Fruit fly (Drosophila melanogaster) whole organism, embryonic: Measurements from ENCODE around the gene CG9338.

ENCODE experiments used
- Awh ChIP-seq: fragments of 200-800 bp; sonication (Bioruptor generic); IDR thresholded peaks from 2 replicates; pipeline ENCODE4, ENCODE4 v1.3.6; 2022; ENCODE audit warnings: missing biosample characterization, missing genetic modification characterization
- CG10274 ChIP-seq: fragments of 200-800 bp; sonication (Bioruptor generic); optimal IDR thresholded peaks from 3 replicates; lab custom pipeline; 2017; ENCODE audit warnings: missing biosample characterization, mild to moderate bottlenecking, missing genetic modification characterization
- CG12659 ChIP-seq: fragments of 200-800 bp; sonication (Bioruptor generic); optimal IDR thresholded peaks from 3 replicates; lab custom pipeline; 2017; ENCODE audit warnings: mild to moderate bottlenecking, missing biosample characterization, missing genetic modification reagents, missing genetic modification characterization
- CG13296 ChIP-seq: fragments of 200-800 bp; sonication (Bioruptor generic); optimal IDR thresholded peaks from 3 replicates; lab custom pipeline; 2018; ENCODE audit warnings: missing biosample characterization, mild to moderate bottlenecking, missing genetic modification characterization
- CG14441 ChIP-seq: fragments of 200-800 bp; sonication (Bioruptor generic); IDR thresholded peaks from 2 replicates; pipeline ENCODE4 v1.3.6; 2022; ENCODE audit warnings: missing biosample characterization, missing genetic modification characterization
- CG15011 ChIP-seq: fragments of 200-800 bp; sonication (Bioruptor generic); optimal IDR thresholded peaks from 3 replicates; lab custom pipeline; 2018; ENCODE audit warnings: missing biosample characterization, mild to moderate bottlenecking, missing genetic modification characterization
- CG15696 ChIP-seq: fragments of 200-800 bp; sonication (Bioruptor generic); optimal IDR thresholded peaks from 2 replicates; lab custom pipeline; 2019; ENCODE audit warnings: missing biosample characterization, mild to moderate bottlenecking, missing genetic modification characterization, moderate library complexity
- CG17829 ChIP-seq: fragments of 200-800 bp; optimal IDR thresholded peaks from 2 replicates; lab custom pipeline; 2019; ENCODE audit warnings: missing biosample characterization, mild to moderate bottlenecking, missing genetic modification characterization, moderate library complexity
- CG17912 ChIP-seq: fragments of 200-800 bp; sonication (Bioruptor generic); optimal IDR thresholded peaks from 2 replicates; lab custom pipeline; 2018; ENCODE audit warnings: missing biosample characterization, mild to moderate bottlenecking, missing genetic modification characterization
- CG30020 ChIP-seq: fragments of 200-800 bp; optimal IDR thresholded peaks from 2 replicates; lab custom pipeline; 2019; ENCODE audit warnings: missing biosample characterization, mild to moderate bottlenecking, missing genetic modification characterization, moderate library complexity
- CG42726 ChIP-seq: fragments of 200-800 bp; sonication (Bioruptor generic); IDR thresholded peaks from 2 replicates; pipeline ENCODE4 v1.3.6; 2022; ENCODE audit warnings: missing biosample characterization, missing genetic modification characterization; ENCODE audit not compliant: partially characterized antibody
- CG4854 ChIP-seq: fragments of 200-800 bp; sonication (Bioruptor generic); optimal IDR thresholded peaks from 2 replicates; lab custom pipeline; 2016; ENCODE audit warnings: missing biosample characterization, missing genetic modification characterization, inconsistent platforms
- CG5180 ChIP-seq: fragments of 200-800 bp; sonication (Bioruptor generic); optimal IDR thresholded peaks from 3 replicates; lab custom pipeline; 2017; ENCODE audit warnings: missing biosample characterization, missing genetic modification characterization, mild to moderate bottlenecking, moderate library complexity, missing genetic modification reagents
- CG5245 ChIP-seq: fragments of 200-800 bp; sonication (Bioruptor generic); optimal IDR thresholded peaks from 3 replicates; lab custom pipeline; 2016; ENCODE audit warnings: missing biosample characterization, missing genetic modification characterization
- CG6683 ChIP-seq: fragments of 200-800 bp; sonication (Bioruptor generic); optimal IDR thresholded peaks from 2 replicates; lab custom pipeline; 2017; ENCODE audit warnings: missing biosample characterization, mild to moderate bottlenecking, missing genetic modification characterization, missing genetic modification reagents
- CG7372 ChIP-seq: fragments of 200-800 bp; sonication (Bioruptor generic); IDR thresholded peaks from 2 replicates; pipeline ENCODE4 v1.3.6; 2022; ENCODE audit warnings: missing biosample characterization, missing genetic modification characterization
- CG8290 ChIP-seq, 3 experiments: fragments of 200-800 bp; sonication (Bioruptor generic); optimal IDR thresholded peaks; 2 replicates each; lab custom pipeline; 2016 to 2019; ENCODE audit warnings: missing biosample characterization in 3 of 3, missing genetic modification characterization in 3 of 3, mild to moderate bottlenecking in 2 of 3, moderate library complexity in 1 of 3
- CG9609 ChIP-seq: fragments of 200-800 bp; sonication (Bioruptor generic); optimal IDR thresholded peaks from 3 replicates; lab custom pipeline; 2016; ENCODE audit warnings: missing biosample characterization, missing genetic modification characterization
- CG9727 ChIP-seq: fragments of 200-800 bp; sonication (Bioruptor generic); optimal IDR thresholded peaks from 3 replicates; lab custom pipeline; 2017; ENCODE audit warnings: missing biosample characterization, mild to moderate bottlenecking, missing genetic modification characterization
- CTCF ChIP-seq: fragments of 200-800 bp; sonication (Bioruptor generic); optimal IDR thresholded peaks from 2 replicates; lab custom pipeline; 2017; ENCODE audit warnings: missing biosample characterization, mild to moderate bottlenecking, missing genetic modification characterization, moderate library complexity
- E2f2 ChIP-seq: fragments of 200-800 bp; sonication (Bioruptor generic); IDR thresholded peaks from 2 replicates; pipeline ENCODE4 v1.3.6; 2022; ENCODE audit warnings: missing biosample characterization, missing genetic modification characterization
- Eip74EF ChIP-seq, 2 experiments: fragments of 200-800 bp in 1 of 2; fragments of >200 bp in 1 of 2; sonication (Bioruptor generic) in 1 of 2; optimal IDR thresholded peaks; 2 replicates each; lab custom pipeline; 2017 to 2019; ENCODE audit warnings: missing biosample characterization in 2 of 2, missing genetic modification characterization in 2 of 2, mild to moderate bottlenecking in 1 of 2, moderate library complexity in 1 of 2
- Gug ChIP-seq: fragments of 200-800 bp; sonication (Bioruptor generic); IDR thresholded peaks from 4 replicates; pipeline ENCODE4 v1.3.6; 2022; ENCODE audit warnings: missing biosample characterization, missing genetic modification characterization
- HHEX ChIP-seq: fragments of 200-800 bp; sonication (Bioruptor generic); optimal IDR thresholded peaks from 3 replicates; lab custom pipeline; 2017; ENCODE audit warnings: missing biosample characterization, mild to moderate bottlenecking, missing genetic modification characterization, missing genetic modification reagents
- Hey ChIP-seq: fragments of 200-800 bp; sonication (Bioruptor generic); optimal IDR thresholded peaks from 3 replicates; lab custom pipeline; 2018; ENCODE audit warnings: missing biosample characterization, mild to moderate bottlenecking, missing genetic modification characterization
- HmgD ChIP-seq: fragments of 200-800 bp; sonication (Bioruptor generic); optimal IDR thresholded peaks from 3 replicates; lab custom pipeline; 2016; ENCODE audit warnings: missing biosample characterization, missing genetic modification characterization
- Lpt ChIP-seq: fragments of >200 bp; optimal IDR thresholded peaks from 2 replicates; lab custom pipeline; 2018; ENCODE audit warnings: missing biosample characterization, missing genetic modification characterization
- Mad ChIP-seq: fragments of 200-800 bp; sonication (Bioruptor generic); optimal IDR thresholded peaks from 2 replicates; lab custom pipeline; 2016; ENCODE audit warnings: missing biosample characterization, missing genetic modification characterization
- NC2β ChIP-seq: fragments of 200-800 bp; sonication (Bioruptor generic); optimal IDR thresholded peaks from 2 replicates; lab custom pipeline; 2016; ENCODE audit warnings: missing biosample characterization, missing genetic modification characterization
- Nf-YB ChIP-seq: fragments of 200-800 bp; sonication (Bioruptor generic); optimal IDR thresholded peaks from 3 replicates; lab custom pipeline; 2019; ENCODE audit warnings: missing biosample characterization, mild to moderate bottlenecking, missing genetic modification characterization, moderate library complexity
- NfI ChIP-seq: fragments of 200-800 bp; sonication (Bioruptor generic); optimal IDR thresholded peaks from 3 replicates; lab custom pipeline; 2018; ENCODE audit warnings: missing biosample characterization, mild to moderate bottlenecking, missing genetic modification characterization, moderate library complexity
- Sry-δ ChIP-seq: fragments of 200-800 bp; sonication (Bioruptor generic); optimal IDR thresholded peaks from 2 replicates; lab custom pipeline; 2016; ENCODE audit warnings: missing biosample characterization, missing genetic modification characterization
- ash1 ChIP-seq: fragments of 200-800 bp; sonication (Bioruptor generic); optimal IDR thresholded peaks from 2 replicates; lab custom pipeline; 2018; ENCODE audit warnings: missing biosample characterization, mild to moderate bottlenecking, missing genetic modification characterization
- bcd ChIP-seq: fragments of 200-800 bp; sonication (Bioruptor generic); optimal IDR thresholded peaks from 2 replicates; lab custom pipeline; 2017; ENCODE audit warnings: missing biosample characterization, mild to moderate bottlenecking, missing genetic modification characterization
- cad ChIP-seq: fragments of >200 bp; optimal IDR thresholded peaks from 2 replicates; lab custom pipeline; 2017; ENCODE audit warnings: missing biosample characterization, missing genetic modification characterization
- caup ChIP-seq: fragments of 200-800 bp; sonication (Bioruptor generic); optimal IDR thresholded peaks from 3 replicates; lab custom pipeline; 2017; ENCODE audit warnings: missing biosample characterization, mild to moderate bottlenecking, missing genetic modification characterization, moderate library complexity; ENCODE audit not compliant: severe bottlenecking
- dm ChIP-seq: fragments of 200-800 bp; sonication (Bioruptor generic); optimal IDR thresholded peaks from 3 replicates; lab custom pipeline; 2016; ENCODE audit warnings: missing biosample characterization, missing genetic modification characterization
- dmrt11E ChIP-seq: fragments of 200-800 bp; sonication (Bioruptor generic); optimal IDR thresholded peaks from 3 replicates; lab custom pipeline; 2018; ENCODE audit warnings: missing biosample characterization, mild to moderate bottlenecking, missing genetic modification characterization, moderate library complexity
- fd64A ChIP-seq: fragments of 200-800 bp; sonication (Bioruptor generic); optimal IDR thresholded peaks from 3 replicates; lab custom pipeline; 2018; ENCODE audit warnings: missing biosample characterization, mild to moderate bottlenecking, missing genetic modification characterization
- gsb ChIP-seq: fragments of 200-800 bp; sonication (Bioruptor generic); IDR thresholded peaks from 2 replicates; pipeline ENCODE4 v1.3.6; 2022; ENCODE audit warnings: missing biosample characterization, missing genetic modification characterization
- p53 ChIP-seq: fragments of 200-800 bp; sonication (Bioruptor generic); optimal IDR thresholded peaks from 2 replicates; lab custom pipeline; 2016; ENCODE audit warnings: missing biosample characterization, missing genetic modification characterization
- pum ChIP-seq: fragments of 200-800 bp; sonication (Bioruptor generic); optimal IDR thresholded peaks from 2 replicates; lab custom pipeline; 2016; ENCODE audit warnings: missing biosample characterization, missing genetic modification characterization
- repo ChIP-seq: fragments of 200-800 bp; sonication (Bioruptor generic); optimal IDR thresholded peaks from 2 replicates; lab custom pipeline; 2016; ENCODE audit warnings: missing biosample characterization, missing genetic modification characterization
- sob ChIP-seq: fragments of 200-800 bp; sonication (Bioruptor generic); IDR thresholded peaks from 2 replicates; pipeline ENCODE4 v1.3.6; 2022; ENCODE audit warnings: missing biosample characterization, missing genetic modification characterization
- sqz ChIP-seq: fragments of 200-800 bp; sonication (Bioruptor generic); optimal IDR thresholded peaks from 3 replicates; lab custom pipeline; 2018; ENCODE audit warnings: missing biosample characterization, mild to moderate bottlenecking, missing genetic modification characterization
- sr ChIP-seq: fragments of 200-800 bp; sonication (Bioruptor generic); IDR thresholded peaks from 3 replicates; pipeline ENCODE4 v1.3.6; 2022; ENCODE audit warnings: missing biosample characterization, missing genetic modification characterization
- ssp ChIP-seq: fragments of 200-800 bp; sonication (Bioruptor generic); IDR thresholded peaks from 2 replicates; pipeline ENCODE4 v1.3.6; 2022; ENCODE audit warnings: missing biosample characterization, missing genetic modification characterization
- sug ChIP-seq: fragments of 200-800 bp; optimal IDR thresholded peaks from 2 replicates; lab custom pipeline; 2019; ENCODE audit warnings: missing biosample characterization, mild to moderate bottlenecking, missing genetic modification characterization, moderate library complexity
- tll ChIP-seq, 2 experiments: fragments of 200-800 bp in 1 of 2; fragments of >200 bp in 1 of 2; sonication (Bioruptor generic) in 1 of 2; optimal IDR thresholded peaks; 2 replicates each; lab custom pipeline; 2017 to 2019; ENCODE audit warnings: missing biosample characterization in 2 of 2, missing genetic modification characterization in 2 of 2, mild to moderate bottlenecking in 1 of 2, moderate library complexity in 1 of 2
- unpg ChIP-seq: fragments of 200-800 bp; sonication (Bioruptor generic); optimal IDR thresholded peaks from 3 replicates; lab custom pipeline; 2018; ENCODE audit warnings: missing biosample characterization, mild to moderate bottlenecking, missing genetic modification characterization, moderate library complexity

Gene CG9338

DNA sequence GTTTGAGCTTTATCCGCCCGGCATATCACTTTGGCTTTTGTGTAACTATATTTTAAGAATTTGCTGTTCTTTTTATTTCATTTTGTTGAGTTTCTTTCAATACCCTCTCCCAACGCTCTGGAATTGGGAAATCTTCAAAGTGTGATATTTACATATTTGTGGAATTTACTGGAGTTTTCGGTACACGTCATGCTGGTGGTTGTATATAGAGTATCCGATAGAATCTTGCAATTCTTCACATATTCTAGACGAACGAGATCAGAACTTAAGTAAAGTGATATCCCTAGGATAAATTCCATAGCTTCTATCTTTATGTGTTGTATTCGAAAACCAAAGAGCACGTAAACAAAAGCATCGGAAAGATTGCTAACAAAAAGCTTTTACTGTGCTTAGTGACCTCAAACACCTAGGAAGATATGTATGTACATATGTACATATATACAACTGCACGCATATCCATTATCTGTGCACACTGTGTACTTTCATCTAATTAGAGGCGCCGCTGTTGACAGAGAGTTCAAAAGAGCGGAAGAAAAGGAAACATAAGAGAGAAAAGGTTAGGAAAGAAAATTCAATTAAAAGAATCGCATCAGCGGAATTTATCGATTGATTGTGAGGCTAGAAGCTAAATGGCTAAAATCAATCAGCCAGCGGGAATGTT, 31.8 kb downstream of the CG9338 start (continued):
- peak; percentile 89 for TF ChIP-seq fd64A (GFP tag; lab: Kevin White, UChicago)
- TF ChIP-seq CG30020 = no peak
- TF ChIP-seq CG17829 (tag; lab: Kevin White, UChicago) = peak; percentile 4
- TF ChIP-seq ssp = no peak
- no peak for TF ChIP-seq dmrt11E (tag; lab: Kevin White, UChicago)
- TF ChIP-seq CG10274 = no peak
- no peak for TF ChIP-seq CG8290 (GFP tag; optimal IDR thresholded peaks at IDR 0.05; lab: Kevin White, UChicago)
- peak; percentile 25 to 32 for TF ChIP-seq CG8290 (tag; optimal IDR thresholded peaks at IDR 0.05; lab: Kevin White, UChicago)
- TF ChIP-seq CG9609 (GFP tag; lab: Kevin White, UChicago) = no peak
- peak; percentile 76 for TF ChIP-seq Awh (GFP tag; lab: Robert Waterston, UW)
- no peak for TF ChIP-seq Gug (GFP tag; lab: Robert Waterston, UW)
- no peak for TF ChIP-seq cad
- TF ChIP-seq CG12659 (GFP tag; lab: Kevin White, UChicago) = no peak
- peak; percentile 5 for TF ChIP-seq sug (tag; lab: Kevin White, UChicago)
- TF ChIP-seq CTCF (GFP tag; lab: Kevin White, UChicago) = peak; percentile 14
- TF ChIP-seq bcd (GFP tag; lab: Kevin White, UChicago) = no peak
- no peak for TF ChIP-seq sob (GFP tag; lab: Robert Waterston, UW)
- no peak for TF ChIP-seq Sry-δ (GFP tag; lab: Kevin White, UChicago)
- TF ChIP-seq sqz = peak; percentile 61
- peak; percentile 49 for TF ChIP-seq unpg (GFP tag; lab: Kevin White, UChicago)
- no peak for TF ChIP-seq CG14441 (GFP tag; lab: Robert Waterston, UW)
- no peak for TF ChIP-seq NC2β (GFP tag; lab: Kevin White, UChicago)
- TF ChIP-seq dm (GFP tag; lab: Kevin White, UChicago) = no peak
- TF ChIP-seq E2f2 (GFP tag; lab: Robert Waterston, UW) = 0 out of 2 replicates have a peak, but pooled peaks have one; percentile 33
- peak; percentile 62 for TF ChIP-seq CG13296 (GFP tag; lab: Kevin White, UChicago)
- no peak for TF ChIP-seq tll (GFP tag; optimal IDR thresholded peaks at IDR 0.05; lab: Kevin White, UChicago)
- peak; percentile 93 for TF ChIP-seq CG17912
- TF ChIP-seq CG7372 (GFP tag; lab: Robert Waterston, UW) = no peak
- TF ChIP-seq HHEX (GFP tag; lab: Kevin White, UChicago) = peak; percentile 69
- TF ChIP-seq Lpt (GFP tag; lab: Kevin White, UChicago) = no peak
- no peak for TF ChIP-seq Mad (GFP tag; lab: Kevin White, UChicago)
- no peak for TF ChIP-seq Hey
- no peak for TF ChIP-seq CG42726
- no peak for TF ChIP-seq HmgD (GFP tag; lab: Kevin White, UChicago)
- peak; percentile 30 for TF ChIP-seq CG4854 (GFP tag; lab: Kevin White, UChicago)
- no peak for TF ChIP-seq repo (GFP tag; lab: Kevin White, UChicago)
- peak; percentile 13 for TF ChIP-seq ash1 (GFP tag; lab: Kevin White, UChicago)
- TF ChIP-seq Eip74EF (GFP tag; optimal IDR thresholded peaks at IDR 0.05; lab: Kevin White, UChicago) = peak in 1 of 2 experiments; percentile 42
- TF ChIP-seq Nf-YB = peak; percentile 28
- TF ChIP-seq p53 (GFP tag; lab: Kevin White, UChicago) = no peak
- no peak for TF ChIP-seq CG9727 (GFP tag; lab: Kevin White, UChicago)
- TF ChIP-seq NfI (GFP tag; lab: Kevin White, UChicago) = peak; percentile 46
- TF ChIP-seq pum (GFP tag; lab: Kevin White, UChicago) = no peak
- TF ChIP-seq CG6683 (GFP tag; lab: Kevin White, UChicago) = no peak
- TF ChIP-seq caup (GFP tag; lab: Kevin White, UChicago) = peak; percentile 12
- TF ChIP-seq gsb (GFP tag; lab: Robert Waterston, UW) = no peak
- TF ChIP-seq sr (GFP tag; lab: Robert Waterston, UW) = no peak
- peak; percentile 72 for TF ChIP-seq CG5180 (GFP tag; lab: Kevin White, UChicago)
- TF ChIP-seq CG15696 (tag; lab: Kevin White, UChicago) = peak; percentile 39
- no peak for TF ChIP-seq CG5245 (GFP tag; lab: Kevin White, UChicago)
- no peak for TF ChIP-seq CG15011
